Worm (Caenorhabditis elegans): Measurements from ENCODE around the gene hal-3.

hal-3 gene

ce11 chrII:9603419-9603818 lies 13.5 kb downstream of the hal-3 start:
- TF ChIP-seq egl-27 (tag; optimal IDR thresholded peaks at IDR 0.05): peak; percentile 96
- no peak for TF ChIP-seq elt-3 (tag; optimal IDR thresholded peaks at IDR 0.05)
- TF ChIP-seq unc-55 (GFP tag; optimal IDR thresholded peaks at IDR 0.05): peak; percentile 67
- TF ChIP-seq nhr-12 (tag; optimal IDR thresholded peaks at IDR 0.05): no peak
- TF ChIP-seq C34F6.9 (tag; optimal IDR thresholded peaks at IDR 0.05): peak; percentile 98
- peak; percentile 32 to 95 for TF ChIP-seq lsy-2 (tag; optimal IDR thresholded peaks at IDR 0.05)
- no peak for TF ChIP-seq nhr-237 (tag; optimal IDR thresholded peaks at IDR 0.05)
- peak; percentile 45 for TF ChIP-seq skn-1 (tag; optimal IDR thresholded peaks at IDR 0.05)
- TF ChIP-seq ZK546.5 (tag; optimal IDR thresholded peaks at IDR 0.05): no peak
- no peak for TF ChIP-seq lin-11 (tag; optimal IDR thresholded peaks at IDR 0.05)
- TF ChIP-seq nhr-77 (tag; optimal IDR thresholded peaks at IDR 0.05): no peak
- TF ChIP-seq lin-39 (tag; optimal IDR thresholded peaks at IDR 0.05): no peak
- peak; percentile 78 for TF ChIP-seq zag-1 (tag; optimal IDR thresholded peaks at IDR 0.05)
- peak; percentile 96 for TF ChIP-seq blmp-1 (tag; optimal IDR thresholded peaks at IDR 0.05; ENCODE audit: insufficient read depth)
- TF ChIP-seq F13H6.1 (tag; optimal IDR thresholded peaks at IDR 0.05): peak; percentile 96
- peak; percentile 79 for TF ChIP-seq Y55F3AM.14 (GFP tag; optimal IDR thresholded peaks at IDR 0.05)
- peak; percentile 98 for TF ChIP-seq nhr-129 (tag; optimal IDR thresholded peaks at IDR 0.05)
- no peak for TF ChIP-seq ceh-82 (tag; optimal IDR thresholded peaks at IDR 0.05)
- no peak for TF ChIP-seq mbf-1 (tag; optimal IDR thresholded peaks at IDR 0.05)
- peak; percentile 84 for TF ChIP-seq lin-13 (GFP tag; optimal IDR thresholded peaks at IDR 0.05)
- TF ChIP-seq alr-1 (tag; optimal IDR thresholded peaks at IDR 0.05): peak; percentile 76
- TF ChIP-seq ceh-16 (tag; optimal IDR thresholded peaks at IDR 0.05): no peak
- TF ChIP-seq mab-5 (tag; optimal IDR thresholded peaks at IDR 0.05): peak; percentile 79
- TF ChIP-seq sma-9 (GFP tag; optimal IDR thresholded peaks at IDR 0.05): peak; percentile 99
- TF ChIP-seq sma-9 (tag; optimal IDR thresholded peaks at IDR 0.05): peak; percentile 70
- TF ChIP-seq aly-2 (tag; optimal IDR thresholded peaks at IDR 0.05): no peak
- TF ChIP-seq nhr-6 (tag; optimal IDR thresholded peaks at IDR 0.05): peak; percentile 96
- TF ChIP-seq ztf-4 (tag; optimal IDR thresholded peaks at IDR 0.05): peak; percentile 92
- peak; percentile 57 for TF ChIP-seq ama-1 (optimal IDR thresholded peaks at IDR 0.05)
- peak; percentile 97 for TF ChIP-seq crh-2 (tag; optimal IDR thresholded peaks at IDR 0.05)
- TF ChIP-seq nhr-25 (tag; optimal IDR thresholded peaks at IDR 0.05): peak; percentile 97
- peak; percentile 22 for TF ChIP-seq R02D3.7 (tag; optimal IDR thresholded peaks at IDR 0.05)
- peak; percentile 68 for TF ChIP-seq nhr-11 (tag; optimal IDR thresholded peaks at IDR 0.05)
- TF ChIP-seq peb-1 (tag; optimal IDR thresholded peaks at IDR 0.05): no peak
- peak; percentile 87 for TF ChIP-seq gmeb-1 (tag; optimal IDR thresholded peaks at IDR 0.05)
- TF ChIP-seq ztf-1 (GFP tag; conservative IDR thresholded peaks at IDR 0.05): no peak
- peak; percentile 93 for TF ChIP-seq sem-4 (tag; optimal IDR thresholded peaks at IDR 0.05)
- TF ChIP-seq snpc-4 (tag; optimal IDR thresholded peaks at IDR 0.05): peak; percentile 53
- TF ChIP-seq elt-1 (tag; optimal IDR thresholded peaks at IDR 0.05): no peak
- TF ChIP-seq sma-3 (GFP tag; optimal IDR thresholded peaks at IDR 0.05): peak; percentile 96
- peak; percentile 84 for TF ChIP-seq unc-62 (GFP tag; optimal IDR thresholded peaks at IDR 0.05)
- peak; percentile 96 for TF ChIP-seq fos-1 (tag; optimal IDR thresholded peaks at IDR 0.05)
- no peak for TF ChIP-seq ztf-11 (tag; optimal IDR thresholded peaks at IDR 0.05)
- TF ChIP-seq unc-39 (tag; optimal IDR thresholded peaks at IDR 0.05): no peak
- peak; percentile 97 for TF ChIP-seq nhr-21 (tag; optimal IDR thresholded peaks at IDR 0.05)
- peak; percentile 54 for TF ChIP-seq nhr-10 (tag; optimal IDR thresholded peaks at IDR 0.05)
- no peak for TF ChIP-seq nhr-23 (tag; optimal IDR thresholded peaks at IDR 0.05)
- TF ChIP-seq dmd-4 (tag; optimal IDR thresholded peaks at IDR 0.05): no peak
- peak; percentile 99 to 100 for TF ChIP-seq mdl-1 (tag; optimal IDR thresholded peaks at IDR 0.05)
